Worm (Caenorhabditis elegans): ENCODE results near the gene clc-31.

- TF ChIP-seq mef-2 (tag; optimal IDR thresholded peaks at IDR 0.05) (no peak), lsy-2 (tag; optimal IDR thresholded peaks at IDR 0.05) (no peak), xbp-1 (tag; optimal IDR thresholded peaks at IDR 0.05) (no peak), efl-3 (GFP tag; optimal IDR thresholded peaks at IDR 0.05) (no peak), ama-1 (optimal IDR thresholded peaks at IDR 0.05) (no peak), rnt-1 (tag; optimal IDR thresholded peaks at IDR 0.05) (no peak), Y116A8C.19 (tag; optimal IDR thresholded peaks at IDR 0.05; ENCODE audit: borderline replicate concordance) (no peak), nhr-19 (GFP tag; conservative IDR thresholded peaks at IDR 0.05) (no peak), irx-1 (tag; optimal IDR thresholded peaks at IDR 0.05) (no peak), pax-3 (tag; optimal IDR thresholded peaks at IDR 0.05) (no peak)
Observed at ce11 chrII:332419-332818, 7.9 kb upstream of the clc-31 start, which contains the start of gene cbn-1.

All from whole organism, L1 larva.